Worm (Caenorhabditis elegans) whole organism, young adult: ENCODE data around the gene dhs-15.

Experiments used
- D2030.7 ChIP-seq: fragments of 200-800 bp; sonication (Bioruptor generic); IDR thresholded peaks from 2 replicates; pipeline ENCODE4 v1.3.6; 2022; ENCODE audit warnings: missing genetic modification reagents, missing genetic modification characterization, missing compliant biosample characterization
- F10E7.11 ChIP-seq: sonication (generic microtip); optimal IDR thresholded peaks from 2 replicates; lab custom pipeline; 2017; ENCODE audit warnings: mild to moderate bottlenecking, missing genetic modification characterization, moderate library complexity, missing compliant biosample characterization
- F22D6.2 ChIP-seq: sonication (generic microtip); optimal IDR thresholded peaks from 2 replicates; lab custom pipeline; 2016; ENCODE audit warnings: mild to moderate bottlenecking, missing genetic modification characterization, missing compliant biosample characterization
- F33H1.4 ChIP-seq: fragments of 200-800 bp; sonication (Bioruptor generic); IDR thresholded peaks from 2 replicates; pipeline ENCODE4 v1.3.6; 2022; ENCODE audit warnings: missing genetic modification reagents, missing genetic modification characterization, missing compliant biosample characterization
- F37B4.10 ChIP-seq: fragments of 200-800 bp; sonication (Bioruptor generic); IDR thresholded peaks from 2 replicates; pipeline ENCODE4 v1.3.6; 2022; ENCODE audit warnings: missing genetic modification characterization, missing compliant biosample characterization
- F49E8.2 ChIP-seq: sonication (generic microtip); optimal IDR thresholded peaks from 3 replicates; lab custom pipeline; 2017; ENCODE audit warnings: missing genetic modification characterization, mild to moderate bottlenecking, missing compliant biosample characterization, antibody characterized with exemption, moderate library complexity; ENCODE audit not compliant: insufficient read depth
- F52B5.7 ChIP-seq: sonication (generic microtip); optimal IDR thresholded peaks from 2 replicates; lab custom pipeline; 2016; ENCODE audit warnings: mild to moderate bottlenecking, missing genetic modification characterization, missing compliant biosample characterization
- Y79H2A.3 ChIP-seq: fragments of 200-800 bp; sonication (Bioruptor generic); conservative IDR thresholded peaks from 2 replicates; pipeline ENCODE4 v1.3.6; 2022; ENCODE audit warnings: missing genetic modification reagents, missing genetic modification characterization, missing compliant biosample characterization
- ZK185.1 ChIP-seq: sonication (generic microtip); optimal IDR thresholded peaks from 2 replicates; lab custom pipeline; 2016; ENCODE audit warnings: mild to moderate bottlenecking, missing genetic modification characterization, missing compliant biosample characterization; ENCODE audit not compliant: poor library complexity, severe bottlenecking
- ama-1 ChIP-seq, 3 experiments: fragments of 150-350 bp in 1 of 3; sonication (generic microtip) in 2 of 3; optimal IDR thresholded peaks; 2 replicates each; lab custom pipeline; 2014 to 2018; ENCODE audit warnings: missing biosample characterization in 2 of 3, missing genetic modification characterization in 2 of 3, missing genetic modification reagents in 2 of 3
- cebp-1 ChIP-seq, 2 experiments: fragments of 200-800 bp in 1 of 2; sonication (Bioruptor generic) in 1 of 2; sonication (generic microtip) in 1 of 2; IDR thresholded peaks in 1 of 2; optimal IDR thresholded peaks in 1 of 2; 2 replicates each; pipeline versions ENCODE4 v1.3.6 to Lab custom; 2017 to 2022; ENCODE audit warnings: missing compliant biosample characterization in 2 of 2, missing genetic modification characterization in 2 of 2, mild to moderate bottlenecking in 1 of 2, missing genetic modification reagents in 1 of 2, moderate library complexity in 1 of 2
- chd-7 ChIP-seq: sonication (generic microtip); optimal IDR thresholded peaks from 2 replicates; lab custom pipeline; 2016; ENCODE audit warnings: mild to moderate bottlenecking, missing genetic modification characterization, moderate library complexity, missing compliant biosample characterization
- egrh-3 ChIP-seq: fragments of 200-800 bp; sonication (Bioruptor generic); IDR thresholded peaks from 2 replicates; pipeline ENCODE4 v1.3.6; 2022; ENCODE audit warnings: missing genetic modification reagents, missing genetic modification characterization, missing compliant biosample characterization
- fkh-3 ChIP-seq: sonication (generic microtip); optimal IDR thresholded peaks from 2 replicates; lab custom pipeline; 2016; ENCODE audit warnings: mild to moderate bottlenecking, missing genetic modification characterization, missing compliant biosample characterization
- hlh-26 ChIP-seq: fragments of 200-800 bp; sonication (Bioruptor generic); conservative IDR thresholded peaks from 2 replicates; pipeline ENCODE4 v1.3.6; 2022; ENCODE audit warnings: missing genetic modification reagents, missing genetic modification characterization, missing compliant biosample characterization
- hrde-1 ChIP-seq: sonication (generic microtip); optimal IDR thresholded peaks from 2 replicates; lab custom pipeline; 2016; ENCODE audit warnings: missing genetic modification characterization, mild to moderate bottlenecking, missing compliant biosample characterization, moderate library complexity, missing genotype, missing genetic modification reagents, borderline replicate concordance
- let-607 ChIP-seq, 2 experiments: fragments of 200-800 bp in 1 of 2; sonication (Bioruptor generic) in 1 of 2; sonication (generic microtip) in 1 of 2; optimal IDR thresholded peaks; 2 replicates each; lab custom pipeline; 2016 to 2018; ENCODE audit warnings: mild to moderate bottlenecking in 2 of 2, missing compliant biosample characterization in 2 of 2, missing genetic modification characterization in 2 of 2, moderate library complexity in 2 of 2, missing genotype in 1 of 2
- lin-54 ChIP-seq: fragments of 200-800 bp; sonication (Bioruptor generic); optimal IDR thresholded peaks from 2 replicates; lab custom pipeline; 2018; ENCODE audit warnings: mild to moderate bottlenecking, missing genetic modification characterization, missing compliant biosample characterization
- lsl-1 ChIP-seq: fragments of 200-800 bp; sonication (Bioruptor generic); optimal IDR thresholded peaks from 2 replicates; lab custom pipeline; 2018; ENCODE audit warnings: mild to moderate bottlenecking, missing genetic modification characterization, moderate library complexity, missing compliant biosample characterization
- madf-10 ChIP-seq: sonication (generic microtip); optimal IDR thresholded peaks from 2 replicates; lab custom pipeline; 2016; ENCODE audit warnings: mild to moderate bottlenecking, missing genetic modification characterization, missing compliant biosample characterization
- madf-3 ChIP-seq: fragments of 200-800 bp; sonication (Bioruptor generic); IDR thresholded peaks from 2 replicates; pipeline ENCODE4 v1.3.6; 2022; ENCODE audit warnings: missing genetic modification reagents, missing genetic modification characterization, missing compliant biosample characterization
- nfya-1 ChIP-seq: sonication (generic microtip); optimal IDR thresholded peaks from 2 replicates; lab custom pipeline; 2017; ENCODE audit warnings: antibody characterized with exemption, missing compliant biosample characterization, missing genetic modification characterization, borderline replicate concordance; ENCODE audit not compliant: insufficient read depth
- nfyb-1 ChIP-seq: fragments of 200-800 bp; sonication (Bioruptor generic); IDR thresholded peaks from 2 replicates; pipeline ENCODE4 v1.3.6; 2022; ENCODE audit warnings: missing genetic modification reagents, missing genetic modification characterization, missing compliant biosample characterization
- nhr-179 ChIP-seq: sonication (generic microtip); optimal IDR thresholded peaks from 2 replicates; lab custom pipeline; 2016; ENCODE audit warnings: mild to moderate bottlenecking, missing genetic modification characterization, missing compliant biosample characterization
- nhr-27 ChIP-seq: fragments of 200-800 bp; sonication (Bioruptor generic); optimal IDR thresholded peaks from 2 replicates; lab custom pipeline; 2018; ENCODE audit warnings: mild to moderate bottlenecking, missing genetic modification characterization, moderate library complexity, missing compliant biosample characterization
- nhr-80 ChIP-seq: sonication (generic microtip); optimal IDR thresholded peaks from 2 replicates; lab custom pipeline; 2016; ENCODE audit warnings: missing genetic modification characterization, missing compliant biosample characterization
- pha-4 ChIP-seq: fragments of 150-350 bp; sonication (generic microtip); optimal IDR thresholded peaks from 2 replicates; lab custom pipeline; 2014; ENCODE audit warnings: missing biosample characterization, missing genetic modification reagents, missing genetic modification characterization
- snpc-1.3 ChIP-seq: sonication (generic microtip); optimal IDR thresholded peaks from 2 replicates; lab custom pipeline; 2017; ENCODE audit warnings: missing genetic modification characterization, mild to moderate bottlenecking, missing compliant biosample characterization, antibody characterized with exemption, moderate library complexity, missing genotype, missing genetic modification reagents; ENCODE audit not compliant: insufficient read depth
- snpc-4 ChIP-seq, 5 experiments: fragments of 150-350 bp in 1 of 5; sonication (generic microtip) in 4 of 5; optimal IDR thresholded peaks; 2 replicates each; lab custom pipeline; 2014 to 2018; ENCODE audit warnings: missing genetic modification characterization in 5 of 5, missing biosample characterization in 3 of 5, antibody characterized with exemption in 2 of 5, mild to moderate bottlenecking in 2 of 5, missing compliant biosample characterization in 2 of 5, missing genotype in 2 of 5, moderate library complexity in 2 of 5, missing genetic modification reagents in 1 of 5
- zfh-2 ChIP-seq: fragments of 200-800 bp; sonication (Bioruptor generic); conservative IDR thresholded peaks from 2 replicates; pipeline ENCODE4 v1.3.6; 2022; ENCODE audit warnings: missing genetic modification reagents, missing genetic modification characterization, missing compliant biosample characterization
- ztf-26 ChIP-seq: sonication (generic microtip); optimal IDR thresholded peaks from 2 replicates; lab custom pipeline; 2017; ENCODE audit warnings: missing genetic modification characterization, missing compliant biosample characterization
- ztf-28 ChIP-seq: fragments of 200-800 bp; sonication (Bioruptor generic); IDR thresholded peaks from 2 replicates; pipeline ENCODE4 v1.3.6; 2022; ENCODE audit warnings: missing genetic modification reagents, missing genetic modification characterization, missing compliant biosample characterization

dhs-15 gene

ce11 chrV:2810164-2810563 is 40.5 kb upstream of the dhs-15 start, which contains the start of gene F54E2.1:
Gene F54E2.1 (plus strand): TSS chrV:2810398.
- TF ChIP-seq nhr-80 (peak; percentile 82), cebp-1 (GFP tag; IDR thresholded peaks at IDR 0.05; lab: Robert Waterston, UW) (peak; percentile 87), cebp-1 (tag; optimal IDR thresholded peaks at IDR 0.05; lab: Kevin White, UChicago) (no peak), ztf-28 (GFP tag; lab: Robert Waterston, UW) (no peak), F37B4.10 (no peak)

DNA sequence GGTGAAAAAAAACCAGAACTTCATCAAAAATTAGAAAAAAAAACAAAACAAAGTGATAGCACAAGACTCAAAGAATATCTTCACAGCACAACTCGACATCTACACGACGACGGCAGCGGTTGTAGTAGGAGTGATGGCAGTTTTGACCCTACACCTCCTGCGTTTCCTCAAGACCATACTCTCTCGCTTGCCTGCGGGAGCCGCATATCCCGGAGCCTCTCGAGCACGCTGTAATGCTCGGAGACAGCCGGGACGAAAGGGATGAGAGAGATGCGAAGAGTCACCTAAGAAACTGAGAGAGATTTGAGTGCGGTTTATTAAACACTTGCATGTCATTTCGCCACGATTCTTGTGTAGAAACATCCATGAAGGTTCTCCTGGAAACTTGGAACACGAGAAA is 39.8 kb upstream of the dhs-15 start:
- TF ChIP-seq chd-7 (tag; lab: Kevin White, UChicago), result no peak
- TF ChIP-seq lsl-1, result no peak
- no peak for TF ChIP-seq F33H1.4 (GFP tag; lab: Robert Waterston, UW)
- TF ChIP-seq F49E8.2 (tag; lab: Kevin White, UChicago), result no peak
- TF ChIP-seq hrde-1 (tag; lab: Kevin White, UChicago), result no peak
- no peak for TF ChIP-seq nhr-179
- no peak for TF ChIP-seq Y79H2A.3 (GFP tag; lab: Robert Waterston, UW)
- no peak for TF ChIP-seq F10E7.11
- TF ChIP-seq, all 124 proteins: peak for 0

- TF ChIP-seq F52B5.7 (tag; lab: Kevin White, UChicago) (no peak), D2030.7 (GFP tag; lab: Robert Waterston, UW) (no peak), ZK185.1 (tag; lab: Kevin White, UChicago) (no peak), lin-54 (GFP tag; lab: Kevin White, UChicago) (no peak), nfya-1 (no peak), hlh-26 (GFP tag; lab: Robert Waterston, UW) (no peak), nhr-27 (no peak)
Measured at ce11 chrV:2807760-2808159, 38.1 kb upstream of the dhs-15 start, which contains the start of gene ketn-1. Gene ketn-1 (minus strand): TSS chrV:2807860.

- peak; percentile 57 for TF ChIP-seq zfh-2 (GFP tag; lab: Robert Waterston, UW)
- TF ChIP-seq ztf-26, result no peak
- TF ChIP-seq, all 124 proteins: peak for 1
Measured at ce11 chrV:2803258-2803657, 33.6 kb upstream of the dhs-15 start.

DNA sequence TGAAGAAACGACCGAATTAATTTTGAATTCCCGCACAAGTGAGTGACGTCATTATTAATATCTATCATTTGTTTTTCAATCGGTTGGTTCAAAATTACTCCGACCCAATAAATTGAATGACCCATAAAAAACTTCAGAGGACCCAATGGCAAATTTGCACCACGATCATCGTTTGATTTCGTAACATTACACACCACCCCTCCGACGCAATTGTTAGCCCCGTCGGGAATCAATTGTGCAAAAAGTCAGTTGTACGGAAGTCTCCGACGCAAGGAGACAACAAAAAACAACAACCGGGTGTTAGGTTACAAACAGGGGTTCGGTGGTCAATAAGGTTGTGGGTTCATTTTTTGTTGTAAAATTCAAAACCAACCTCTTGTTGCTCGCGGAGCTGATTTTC is 32.3 kb upstream of the dhs-15 start:
- TF ChIP-seq let-607 (tag; optimal IDR thresholded peaks at IDR 0.05; lab: Kevin White, UChicago), result no peak
- TF ChIP-seq ama-1 (optimal IDR thresholded peaks at IDR 0.05; lab: Kevin White, UChicago), result no peak
- no peak for TF ChIP-seq ama-1 (GFP tag; optimal IDR thresholded peaks at IDR 0.05; lab: Kevin White, UChicago)
- no peak for TF ChIP-seq madf-10 (tag; lab: Kevin White, UChicago)
- no peak for TF ChIP-seq fkh-3 (tag; lab: Kevin White, UChicago)
- no peak for TF ChIP-seq snpc-1.3
- no peak for TF ChIP-seq snpc-4 (GFP tag; optimal IDR thresholded peaks at IDR 0.05; lab: Kevin White, UChicago)
- TF ChIP-seq snpc-4 (tag; optimal IDR thresholded peaks at IDR 0.05; lab: Kevin White, UChicago), result no peak
- TF ChIP-seq nfyb-1, result no peak

ce11 chrV:2800676-2801075 is 31.0 kb upstream of the dhs-15 start:
- TF ChIP-seq zfh-2 (GFP tag; lab: Robert Waterston, UW) (peak; percentile 65; the same call in 1 of the 2 replicates), egrh-3 (GFP tag; lab: Robert Waterston, UW) (peak; percentile 11; the same call in 1 of the 2 replicates), madf-3 (GFP tag; lab: Robert Waterston, UW) (no peak), pha-4 (no peak), F22D6.2 (tag; lab: Kevin White, UChicago) (no peak)
